Worm (Caenorhabditis elegans): Measurements from ENCODE around the gene usp-39.
A peak's percentile ranks its signal among the peaks of the same experiment; 100 is the strongest.
"Not testable (repeated sequence)": the region's sequence is repeated elsewhere in the genome, so short reads cannot be mapped to it uniquely, and the experiment has no call there.

Gene usp-39

DNA sequence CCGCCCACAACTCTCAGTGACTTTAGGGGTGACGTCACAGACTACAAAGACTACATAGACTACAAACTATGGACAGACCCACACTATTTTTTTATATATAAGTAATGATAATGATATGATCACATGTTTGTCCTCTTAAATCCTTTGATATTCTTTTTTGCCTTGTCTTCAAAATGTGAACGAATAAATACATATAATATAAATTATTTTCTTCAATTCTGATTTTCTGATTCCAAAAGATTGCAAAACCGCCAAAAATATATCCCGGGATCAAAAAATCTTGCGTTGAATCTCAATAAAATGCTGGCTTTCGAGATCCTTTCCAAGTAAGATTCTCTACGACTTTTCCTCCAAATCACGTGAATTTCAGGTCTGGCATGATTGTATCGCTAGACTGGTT lies 35.1 kb downstream of the usp-39 start, which contains the start of gene F33H12.1:
TSS of gene F33H12.1 (plus strand) at position 301 of the 400 bp plus-strand sequence.
- TF ChIP-seq swsn-7 (tag; optimal IDR thresholded peaks at IDR 0.05); dpl-1 (GFP tag; optimal IDR thresholded peaks at IDR 0.05); lin-15B (tag; optimal IDR thresholded peaks at IDR 0.05): not testable (repeated sequence)

DNA sequence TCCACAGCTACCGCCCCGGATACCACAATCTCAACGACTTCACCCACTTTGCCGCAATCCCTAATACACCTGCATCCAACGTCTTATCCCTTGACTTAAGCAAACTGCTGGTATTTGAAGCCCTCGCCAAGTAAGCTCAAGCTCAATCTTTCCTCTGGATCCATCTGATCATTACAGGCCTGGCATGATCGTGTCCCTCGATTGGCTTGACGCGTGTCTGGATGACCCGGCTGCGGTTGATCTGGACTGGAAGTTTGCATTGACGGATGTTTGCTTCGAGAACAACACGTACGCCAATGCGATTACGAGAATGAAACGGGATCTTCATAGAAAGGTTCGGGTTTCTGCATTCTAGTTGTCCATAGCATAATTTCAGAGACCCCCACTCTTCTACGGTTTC lies 35.9 kb downstream of the usp-39 start:
- TF ChIP-seq grh-1 (GFP tag; IDR thresholded peaks at IDR 0.05) (no peak), unc-130 (tag; optimal IDR thresholded peaks at IDR 0.05) (no peak), nhr-20 (tag; optimal IDR thresholded peaks at IDR 0.05) (no peak), blmp-1 (tag; optimal IDR thresholded peaks at IDR 0.05) (no peak), sup-37 (GFP tag; optimal IDR thresholded peaks at IDR 0.05) (no peak), sox-4 (tag; optimal IDR thresholded peaks at IDR 0.05) (no peak), lin-15B (tag; optimal IDR thresholded peaks at IDR 0.05) (no peak), skn-1 (tag; optimal IDR thresholded peaks at IDR 0.05) (no peak), fos-1 (tag; optimal IDR thresholded peaks at IDR 0.05) (no peak), ama-1 (optimal IDR thresholded peaks at IDR 0.05) (no peak), hlh-17 (GFP tag; optimal IDR thresholded peaks at IDR 0.05; ENCODE audit: borderline replicate concordance) (no peak), ceh-88 (GFP tag; IDR thresholded peaks at IDR 0.05) (no peak)

DNA sequence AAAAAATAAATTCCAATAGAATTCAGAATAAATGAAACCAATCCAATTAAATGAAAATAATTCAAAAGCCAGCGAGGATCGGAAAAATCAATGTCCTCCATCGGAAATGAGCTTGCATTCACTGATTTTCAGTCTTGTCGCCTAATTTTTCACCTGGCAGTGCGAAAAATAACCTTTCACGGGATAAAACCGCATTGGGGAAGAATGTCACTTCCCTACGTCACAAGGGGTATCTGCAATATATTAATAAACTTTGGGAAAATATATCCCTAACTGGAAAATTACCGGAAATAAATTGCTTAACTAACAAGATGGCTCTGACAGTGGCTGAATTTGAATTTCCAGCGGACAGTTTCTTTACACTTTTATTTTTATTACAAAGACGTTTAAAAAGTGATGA lies 40.2 kb downstream of the usp-39 start, which contains the start of gene sri-77:
TSS of gene sri-77 (minus strand) at position 101 of the 400 bp plus-strand sequence.
- no peak for TF ChIP-seq efl-1 (optimal IDR thresholded peaks at IDR 0.05)
- TF ChIP-seq efl-1 (GFP tag; optimal IDR thresholded peaks at IDR 0.05 in 1 of 2): peak in 1 of 2 experiments; percentile 8
- TF ChIP-seq mef-2 (tag; optimal IDR thresholded peaks at IDR 0.05): no peak

DNA sequence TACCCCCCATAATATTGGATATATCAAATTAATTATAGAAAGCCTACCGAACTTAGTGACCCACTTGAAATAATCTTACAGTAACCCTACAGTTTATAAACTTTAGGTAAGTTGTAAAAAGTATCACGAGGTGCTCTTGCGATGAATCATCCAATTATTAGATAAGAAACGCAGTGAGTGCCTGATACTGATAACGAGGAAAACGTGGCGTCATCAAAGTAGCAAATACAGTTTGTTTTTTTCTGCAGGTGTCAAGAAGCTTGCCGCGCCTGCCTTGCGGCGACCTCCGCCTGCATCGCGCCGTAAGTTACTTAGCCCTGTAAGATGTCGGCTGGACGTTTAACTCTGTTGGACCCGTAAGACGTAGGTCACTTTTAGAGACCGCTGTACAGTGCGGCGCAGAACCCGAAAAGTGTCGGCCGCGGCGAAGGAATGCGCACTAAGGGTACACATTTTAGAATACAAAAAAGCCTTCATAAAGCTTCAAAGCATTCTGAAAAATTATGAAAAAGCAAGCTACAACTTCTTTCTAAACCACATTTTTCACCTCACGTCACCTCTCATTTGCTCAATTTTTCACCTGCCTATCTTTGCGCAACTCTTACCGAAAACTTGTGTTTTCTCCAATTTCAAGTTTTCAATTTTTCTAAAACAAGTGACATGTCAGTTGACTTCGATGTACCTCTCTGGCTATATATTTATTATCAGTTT lies 45.3 kb downstream of the usp-39 start, which contains the start of gene sri-38:
TSS of gene sri-38 (plus strand) at position 661 of the 711 bp plus-strand sequence.
- TF ChIP-seq nhr-11 (tag; optimal IDR thresholded peaks at IDR 0.05) (no peak), elt-2 (tag; optimal IDR thresholded peaks at IDR 0.05) (peak; percentile 98), ceh-8 (GFP tag; optimal IDR thresholded peaks at IDR 0.05) (no peak), jun-1 (tag; optimal IDR thresholded peaks at IDR 0.05) (peak; percentile 53)

DNA sequence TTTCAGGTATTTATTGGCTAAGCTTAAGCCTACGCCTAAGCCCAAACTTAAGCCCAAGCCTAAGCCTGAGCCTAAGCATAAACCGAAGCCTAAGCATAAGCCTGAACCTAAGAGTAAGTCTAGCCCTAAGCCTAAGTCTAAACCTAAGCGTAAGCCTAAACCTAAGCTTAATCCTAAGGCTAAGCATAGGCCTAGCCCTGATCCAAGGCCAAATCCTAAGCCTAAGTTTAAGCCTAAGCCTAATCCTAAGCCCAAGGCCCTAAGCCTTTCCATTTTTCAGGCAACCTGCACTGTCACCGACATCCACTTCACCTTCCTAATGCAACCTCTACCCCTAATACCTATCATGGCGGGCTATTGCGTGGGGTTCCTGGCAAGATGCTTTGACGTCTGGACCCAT lies 45.9 kb downstream of the usp-39 start:
- TF ChIP-seq zag-1 (tag; optimal IDR thresholded peaks at IDR 0.05) (no peak), nhr-237 (tag; optimal IDR thresholded peaks at IDR 0.05) (no peak), nhr-28 (tag; optimal IDR thresholded peaks at IDR 0.05) (no peak), mab-9 (GFP tag; IDR thresholded peaks at IDR 0.05) (no peak), F16B12.6 (tag; optimal IDR thresholded peaks at IDR 0.05) (no peak), efl-1 (optimal IDR thresholded peaks at IDR 0.05) (no peak), efl-1 (GFP tag; optimal IDR thresholded peaks at IDR 0.05 in 1 of 2) (no peak), ceh-63 (GFP tag; optimal IDR thresholded peaks at IDR 0.05) (no peak), nhr-84 (tag; optimal IDR thresholded peaks at IDR 0.05) (no peak), ets-5 (GFP tag; IDR thresholded peaks at IDR 0.05) (no peak), unc-30 (tag; optimal IDR thresholded peaks at IDR 0.05) (no peak)

DNA sequence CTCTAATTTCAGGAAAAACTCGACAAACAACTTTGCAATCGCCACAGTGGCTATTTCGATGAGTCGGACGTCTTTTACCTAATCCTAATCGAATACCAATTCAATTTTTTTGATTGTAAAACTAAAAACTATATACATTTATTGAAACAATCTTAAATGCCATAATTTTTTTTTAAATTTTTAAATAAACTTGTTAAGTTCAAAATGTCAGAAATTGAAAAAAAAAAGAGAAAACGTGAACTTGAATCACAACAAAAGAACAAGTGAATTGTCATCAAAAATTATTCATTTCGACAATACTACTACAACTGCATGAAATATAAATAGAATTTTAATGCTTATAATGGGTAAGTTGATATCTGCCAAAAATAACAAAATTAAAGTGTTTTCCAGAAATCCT lies 47.2 kb downstream of the usp-39 start, which contains the start of gene D2062.13:
TSS of gene D2062.13 (plus strand) at position 301 of the 400 bp plus-strand sequence.
- not testable (repeated sequence) for TF ChIP-seq elt-2 (tag; optimal IDR thresholded peaks at IDR 0.05); snpc-4 (tag; optimal IDR thresholded peaks at IDR 0.05); dpl-1 (GFP tag; optimal IDR thresholded peaks at IDR 0.05)

Measured in whole organism, L1 larva.